Fruit fly (Drosophila melanogaster): ENCODE results near the gene CG33986.
A peak's percentile ranks its signal among the peaks of the same experiment; 100 is the strongest.

The CG33986 gene

DNA sequence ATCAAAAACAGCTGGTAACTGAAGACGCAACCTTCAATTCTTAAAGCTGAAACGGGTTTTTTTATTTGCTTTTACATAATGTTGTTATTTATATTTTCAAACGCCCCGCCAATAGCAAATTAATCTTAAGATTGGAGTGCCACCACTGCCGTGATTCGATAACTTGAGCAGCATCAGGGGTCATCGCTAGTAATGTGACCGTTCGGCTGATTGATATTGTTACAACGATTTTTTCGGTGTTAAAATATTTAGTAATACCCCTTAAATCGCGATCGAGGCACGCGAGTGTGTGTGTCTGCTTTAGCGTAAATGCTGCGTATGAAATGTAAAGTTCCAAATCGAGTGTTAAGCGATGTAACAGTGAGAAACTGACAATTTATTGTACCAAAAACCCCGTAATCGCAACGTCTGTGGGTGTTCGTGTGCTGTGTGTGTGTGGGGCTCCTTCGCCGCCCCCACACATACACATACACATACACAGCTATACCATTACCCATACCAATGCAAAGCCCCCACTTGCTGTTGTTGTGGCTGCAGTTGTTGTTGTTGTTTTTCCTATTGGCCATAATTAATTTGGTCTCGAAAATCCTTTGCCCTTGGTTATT lies 40.9 kb upstream of the CG33986 start, which contains the start of gene dop (continued):
- TF ChIP-seq Met (GFP tag; optimal IDR thresholded peaks at IDR 0.05) (no peak), Hr39 (GFP tag; optimal IDR thresholded peaks at IDR 0.05) (peak; percentile 12), CG31627 (GFP tag; optimal IDR thresholded peaks at IDR 0.05) (peak; percentile 49), dac (GFP tag; optimal IDR thresholded peaks at IDR 0.05) (no peak), CG9139 (GFP tag; optimal IDR thresholded peaks at IDR 0.05) (no peak), CG11294 (GFP tag; IDR thresholded peaks at IDR 0.05) (no peak), Sox14 (GFP tag; optimal IDR thresholded peaks at IDR 0.05) (peak; percentile 25), achi (GFP tag; optimal IDR thresholded peaks at IDR 0.05) (peak; percentile 36), CG11902 (GFP tag; optimal IDR thresholded peaks at IDR 0.05) (no peak), CG6854 (GFP tag; optimal IDR thresholded peaks at IDR 0.05) (no peak), CG10669 (GFP tag; optimal IDR thresholded peaks at IDR 0.05) (no peak), ss (GFP tag; optimal IDR thresholded peaks at IDR 0.05) (peak in 1 of 2 experiments; percentile 4), CG3919 (GFP tag; optimal IDR thresholded peaks at IDR 0.05) (no peak), Eip93F (GFP tag; optimal IDR thresholded peaks at IDR 0.05) (no peak), dsx (GFP tag; optimal IDR thresholded peaks at IDR 0.05; ENCODE audit: poor library complexity, severe bottlenecking) (no peak), vri (GFP tag; optimal IDR thresholded peaks at IDR 0.05) (peak; percentile 58), Ets21C (GFP tag; optimal IDR thresholded peaks at IDR 0.05) (peak; percentile 20), acj6 (GFP tag; optimal IDR thresholded peaks at IDR 0.05) (peak; percentile 35), CG1621 (tag; optimal IDR thresholded peaks at IDR 0.05) (no peak)

dm6 chr3L:15563851-15564106 lies 38.7 kb upstream of the CG33986 start:
- TF ChIP-seq eg (GFP tag; IDR thresholded peaks at IDR 0.05) (no peak), CG15336 (GFP tag; IDR thresholded peaks at IDR 0.05) (no peak), CG10669 (GFP tag; optimal IDR thresholded peaks at IDR 0.05) (no peak), vri (GFP tag; optimal IDR thresholded peaks at IDR 0.05) (no peak), Sox14 (GFP tag; optimal IDR thresholded peaks at IDR 0.05) (no peak), CG3919 (GFP tag; optimal IDR thresholded peaks at IDR 0.05) (no peak), CG3032 (tag; optimal IDR thresholded peaks at IDR 0.05) (no peak), Hr39 (GFP tag; optimal IDR thresholded peaks at IDR 0.05) (no peak), CG11762 (GFP tag; optimal IDR thresholded peaks at IDR 0.05; ENCODE audit: insufficient read depth) (no peak), Lpt (GFP tag; optimal IDR thresholded peaks at IDR 0.05) (no peak), Sox102F (GFP tag; optimal IDR thresholded peaks at IDR 0.05) (no peak), CG7368 (GFP tag; optimal IDR thresholded peaks at IDR 0.05) (no peak), CG32006 (GFP tag; optimal IDR thresholded peaks at IDR 0.05) (no peak), CG6792 (GFP tag; optimal IDR thresholded peaks at IDR 0.05) (no peak), OdsH (GFP tag; optimal IDR thresholded peaks at IDR 0.05) (no peak)

- TF ChIP-seq CG10669 (GFP tag; optimal IDR thresholded peaks at IDR 0.05) (peak; percentile 21), ss (GFP tag; optimal IDR thresholded peaks at IDR 0.05) (no peak), CG11294 (GFP tag; IDR thresholded peaks at IDR 0.05) (0 out of 2 replicates have a peak, but pooled peaks have one; percentile 37), Eip93F (GFP tag; optimal IDR thresholded peaks at IDR 0.05) (peak; percentile 64), dsx (GFP tag; optimal IDR thresholded peaks at IDR 0.05; ENCODE audit: poor library complexity, severe bottlenecking) (no peak), fkh (GFP tag; optimal IDR thresholded peaks at IDR 0.05) (peak; percentile 42), CG10631 (GFP tag; optimal IDR thresholded peaks at IDR 0.05) (peak; percentile 43), cyc (GFP tag; optimal IDR thresholded peaks at IDR 0.05) (peak; percentile 23), topi (GFP tag; optimal IDR thresholded peaks at IDR 0.05) (peak; percentile 15), Ets96B (tag; optimal IDR thresholded peaks at IDR 0.05) (peak; percentile 56), CG3919 (GFP tag; optimal IDR thresholded peaks at IDR 0.05) (peak; percentile 50), CG15336 (GFP tag; IDR thresholded peaks at IDR 0.05) (peak; percentile 51; the same call in 1 of the 2 replicates), salr (GFP tag; optimal IDR thresholded peaks at IDR 0.05) (no peak), Eip75B (GFP tag; optimal IDR thresholded peaks at IDR 0.05) (peak; percentile 2), spab (GFP tag; optimal IDR thresholded peaks at IDR 0.05) (no peak), Gug (GFP tag; IDR thresholded peaks at IDR 0.05) (peak; percentile 63), CG31627 (GFP tag; optimal IDR thresholded peaks at IDR 0.05) (peak; percentile 38), eg (GFP tag; IDR thresholded peaks at IDR 0.05) (peak; percentile 86), CG34406 (GFP tag; optimal IDR thresholded peaks at IDR 0.05) (peak; percentile 32), esn (GFP tag; optimal IDR thresholded peaks at IDR 0.05) (peak; percentile 53), lz (GFP tag; optimal IDR thresholded peaks at IDR 0.05) (peak; percentile 17), Hr39 (GFP tag; optimal IDR thresholded peaks at IDR 0.05) (peak; percentile 11), acj6 (GFP tag; optimal IDR thresholded peaks at IDR 0.05) (peak; percentile 33), CG9139 (GFP tag; optimal IDR thresholded peaks at IDR 0.05) (no peak), Sox14 (GFP tag; optimal IDR thresholded peaks at IDR 0.05) (peak; percentile 25), dac (GFP tag; optimal IDR thresholded peaks at IDR 0.05) (no peak), Sox102F (GFP tag; optimal IDR thresholded peaks at IDR 0.05) (peak; percentile 36), Hr4 (GFP tag; optimal IDR thresholded peaks at IDR 0.05) (peak; percentile 30), CG6854 (GFP tag; optimal IDR thresholded peaks at IDR 0.05) (no peak), CG6163 (GFP tag; IDR thresholded peaks at IDR 0.05) (peak; percentile 51; the same call in 2 of the 3 replicates)
Measured at dm6 chr3L:15563058-15563850, 38.2 kb upstream of the CG33986 start, which contains the start of the genes CG7739 and SCCRO. CG7739 (minus strand) TSS chr3L:15563065. SCCRO (plus strand) TSS chr3L:15563427.

Measured in whole organism, prepupa.